Worm (Caenorhabditis elegans) whole organism, L4 larva: ENCODE results near the gene abu-7.
A peak's percentile ranks its signal among the peaks of the same experiment; 100 is the strongest.

Source experiments
- F10B5.3 ChIP-seq: sonication (generic microtip); optimal IDR thresholded peaks from 2 replicates; lab custom pipeline; 2016; ENCODE audit warnings: mild to moderate bottlenecking, missing genetic modification characterization, missing compliant biosample characterization
- F37D6.2 ChIP-seq: sonication (generic microtip); optimal IDR thresholded peaks from 2 replicates; lab custom pipeline; 2016; ENCODE audit warnings: mild to moderate bottlenecking, missing genetic modification characterization, missing compliant biosample characterization
- F44E2.7 ChIP-seq: fragments of 200-800 bp; sonication (Bioruptor generic); IDR thresholded peaks from 2 replicates; pipeline ENCODE4 v2.1.2; 2022; ENCODE audit warnings: missing genetic modification characterization, missing compliant biosample characterization
- R02D3.7 ChIP-seq: fragments of 150-350 bp; sonication (generic microtip); optimal IDR thresholded peaks from 3 replicates; lab custom pipeline; 2014; ENCODE audit warnings: missing biosample characterization, missing genetic modification characterization
- Y48G9A.11 ChIP-seq: fragments of 200-800 bp; sonication (Bioruptor generic); IDR thresholded peaks from 2 replicates; pipeline ENCODE4 v1.3.6; 2022; ENCODE audit warnings: missing genetic modification reagents, missing genetic modification characterization, missing compliant biosample characterization
- Y75B8A.6 ChIP-seq: fragments of 200-800 bp; sonication (Bioruptor generic); IDR thresholded peaks from 2 replicates; pipeline ENCODE4 v1.3.6; 2022; ENCODE audit warnings: missing genetic modification reagents, missing genetic modification characterization, missing compliant biosample characterization
- arid-1 ChIP-seq: fragments of 200-800 bp; sonication (Bioruptor generic); conservative IDR thresholded peaks from 2 replicates; pipeline ENCODE4 v1.3.6; 2022; ENCODE audit warnings: missing genetic modification reagents, missing genetic modification characterization, missing compliant biosample characterization
- attf-4 ChIP-seq: sonication (generic microtip); optimal IDR thresholded peaks from 3 replicates; lab custom pipeline; 2017; ENCODE audit warnings: missing biosample characterization, missing genetic modification characterization
- ceh-20 ChIP-seq: fragments of 200-800 bp; sonication (Bioruptor generic); IDR thresholded peaks from 2 replicates; pipeline ENCODE4 v1.3.6; 2022; ENCODE audit warnings: missing genetic modification reagents, missing genetic modification characterization, missing compliant biosample characterization
- ceh-28 ChIP-seq: fragments of 150-350 bp; optimal IDR thresholded peaks from 2 replicates; lab custom pipeline; 2014; ENCODE audit warnings: missing biosample characterization, missing genetic modification reagents, missing genetic modification characterization
- ceh-62 ChIP-seq: sonication (generic microtip); optimal IDR thresholded peaks from 2 replicates; lab custom pipeline; 2017; ENCODE audit warnings: missing biosample characterization, missing genetic modification characterization
- cey-2 ChIP-seq: sonication (generic microtip); optimal IDR thresholded peaks from 3 replicates; lab custom pipeline; 2017; ENCODE audit warnings: missing genetic modification characterization, mild to moderate bottlenecking, missing compliant biosample characterization, antibody characterized with exemption, borderline replicate concordance; ENCODE audit not compliant: insufficient read depth
- daf-12 ChIP-seq: fragments of 150-350 bp; optimal IDR thresholded peaks from 2 replicates; lab custom pipeline; 2014; ENCODE audit warnings: missing biosample characterization, missing genetic modification reagents, missing genetic modification characterization
- daf-19 ChIP-seq: fragments of 200-800 bp; sonication (Bioruptor generic); conservative IDR thresholded peaks from 2 replicates; pipeline ENCODE4 v1.3.6; 2022; ENCODE audit warnings: missing genetic modification characterization, missing compliant biosample characterization
- daf-8 ChIP-seq: fragments of 200-800 bp; sonication (Bioruptor generic); IDR thresholded peaks from 2 replicates; pipeline ENCODE4 v1.3.6; 2022; ENCODE audit warnings: missing genetic modification characterization, missing compliant biosample characterization
- dmd-8 ChIP-seq: fragments of 200-800 bp; sonication (Bioruptor generic); IDR thresholded peaks from 2 replicates; pipeline ENCODE4 v1.3.6; 2022; ENCODE audit warnings: missing genetic modification characterization, missing compliant biosample characterization
- dmd-9 ChIP-seq: fragments of 200-800 bp; sonication (Bioruptor generic); IDR thresholded peaks from 2 replicates; pipeline ENCODE4 v1.3.6; 2022; ENCODE audit warnings: missing genetic modification reagents, missing genetic modification characterization, missing compliant biosample characterization
- egl-27 ChIP-seq: sonication (generic microtip); optimal IDR thresholded peaks from 3 replicates; lab custom pipeline; 2017; ENCODE audit warnings: missing biosample characterization, missing genetic modification reagents, missing genetic modification characterization
- egl-43 ChIP-seq: fragments of 200-800 bp; sonication (Bioruptor generic); IDR thresholded peaks from 2 replicates; pipeline ENCODE4 v1.3.6; 2022; ENCODE audit warnings: missing genetic modification reagents, missing genetic modification characterization, missing compliant biosample characterization
- fos-1 ChIP-seq: fragments of 150-350 bp; optimal IDR thresholded peaks from 2 replicates; lab custom pipeline; 2014; ENCODE audit warnings: missing biosample characterization, missing genetic modification characterization
- hif-1 ChIP-seq, 2 experiments: sonication (generic microtip); optimal IDR thresholded peaks; 2 replicates each; lab custom pipeline; 2016 to 2017; ENCODE audit warnings: missing compliant biosample characterization in 2 of 2, missing genetic modification characterization in 2 of 2, missing genetic modification reagents in 2 of 2, missing genotype in 2 of 2, mild to moderate bottlenecking in 1 of 2
- jun-1 ChIP-seq: fragments of 150-350 bp; optimal IDR thresholded peaks from 2 replicates; lab custom pipeline; 2014; ENCODE audit warnings: missing biosample characterization, missing genetic modification reagents, missing genetic modification characterization
- lim-7 ChIP-seq: fragments of 200-800 bp; sonication (Bioruptor generic); IDR thresholded peaks from 2 replicates; pipeline ENCODE4 v1.3.6; 2022; ENCODE audit warnings: missing genetic modification characterization, missing compliant biosample characterization
- lin-1 ChIP-seq: fragments of 200-800 bp; sonication (Bioruptor generic); IDR thresholded peaks from 2 replicates; pipeline ENCODE4 v1.3.6; 2022; ENCODE audit warnings: missing genetic modification reagents, missing genetic modification characterization, missing compliant biosample characterization
- lin-29 ChIP-seq: fragments of 200-800 bp; sonication (Bioruptor generic); IDR thresholded peaks from 2 replicates; pipeline ENCODE4 v1.3.6; 2022; ENCODE audit warnings: missing genetic modification reagents, missing genetic modification characterization, missing compliant biosample characterization
- lin-38 ChIP-seq: fragments of 200-800 bp; sonication (Bioruptor generic); IDR thresholded peaks from 2 replicates; pipeline ENCODE4 v1.3.6; 2022; ENCODE audit warnings: missing genetic modification reagents, missing genetic modification characterization, missing compliant biosample characterization
- lir-3 ChIP-seq: sonication (generic microtip); optimal IDR thresholded peaks from 2 replicates; lab custom pipeline; 2016; ENCODE audit warnings: mild to moderate bottlenecking, missing genetic modification characterization, missing compliant biosample characterization
- madf-9 ChIP-seq: fragments of 200-800 bp; sonication (Bioruptor generic); conservative IDR thresholded peaks from 2 replicates; pipeline ENCODE4 v1.3.6; 2022; ENCODE audit warnings: missing genetic modification reagents, missing genetic modification characterization, missing compliant biosample characterization
- nhr-25 ChIP-seq: sonication (generic microtip); optimal IDR thresholded peaks from 2 replicates; lab custom pipeline; 2017; ENCODE audit warnings: missing genetic modification characterization, mild to moderate bottlenecking, missing compliant biosample characterization, antibody characterized with exemption, moderate library complexity, borderline replicate concordance; ENCODE audit not compliant: insufficient read depth
- nhr-76 ChIP-seq: fragments of 150-350 bp; optimal IDR thresholded peaks from 2 replicates; lab custom pipeline; 2014; ENCODE audit warnings: missing biosample characterization, missing genetic modification characterization
- saeg-2 ChIP-seq: fragments of 200-800 bp; sonication (Bioruptor generic); IDR thresholded peaks from 2 replicates; pipeline ENCODE4 v1.3.6; 2022; ENCODE audit warnings: missing genetic modification reagents, missing genetic modification characterization, missing compliant biosample characterization
- sdz-12 ChIP-seq: fragments of 200-800 bp; sonication (Bioruptor generic); optimal IDR thresholded peaks from 2 replicates; lab custom pipeline; 2018; ENCODE audit warnings: mild to moderate bottlenecking, missing genetic modification characterization, missing compliant biosample characterization
- snpc-1.2 ChIP-seq: fragments of 200-800 bp; sonication (Bioruptor generic); IDR thresholded peaks from 2 replicates; pipeline ENCODE4 v1.3.6; 2022; ENCODE audit warnings: missing genetic modification reagents, missing genetic modification characterization, missing compliant biosample characterization
- snpc-4 ChIP-seq: fragments of 150-350 bp; optimal IDR thresholded peaks from 2 replicates; lab custom pipeline; 2014; ENCODE audit warnings: missing biosample characterization, missing genetic modification characterization
- tra-1 ChIP-seq: fragments of 200-800 bp; sonication (Bioruptor generic); IDR thresholded peaks from 2 replicates; pipeline ENCODE4 v1.3.6; 2022; ENCODE audit warnings: missing genetic modification reagents, missing genetic modification characterization, missing compliant biosample characterization
- unc-62 ChIP-seq, 3 experiments: fragments of 150-350 bp in 1 of 3; sonication (generic microtip); optimal IDR thresholded peaks in 2 of 3; peaks in 1 of 3; 1 replicate in 1 of 3; 2 replicates in 2 of 3; lab custom pipeline; 2014 to 2017; ENCODE audit warnings: missing biosample characterization in 3 of 3, missing genetic modification characterization in 3 of 3, missing genetic modification reagents in 3 of 3, missing genotype in 1 of 3
- zfp-3 ChIP-seq: fragments of 200-800 bp; sonication (Bioruptor generic); conservative IDR thresholded peaks from 2 replicates; pipeline ENCODE4 v1.3.6; 2022; ENCODE audit warnings: missing genetic modification reagents, missing genetic modification characterization, missing compliant biosample characterization
- zip-11 ChIP-seq: fragments of 200-800 bp; sonication (Bioruptor generic); IDR thresholded peaks from 2 replicates; pipeline ENCODE4 v1.3.6; 2022; ENCODE audit warnings: missing genetic modification characterization, missing compliant biosample characterization
- zip-2 ChIP-seq: fragments of 150-350 bp; optimal IDR thresholded peaks from 2 replicates; lab custom pipeline; 2014; ENCODE audit warnings: missing biosample characterization, missing genetic modification characterization

abu-7 gene

ce11 chrV:5157660-5158059 is 6.9 kb downstream of the abu-7 start, which contains the start of gene srx-39:
Gene srx-39, minus strand, starts transcription at chrV:5157760.
- TF ChIP-seq cey-2 (tag; lab: Kevin White, UChicago) (no peak), dmd-9 (GFP tag; lab: Robert Waterston, UW) (no peak), R02D3.7 (tag; lab: Kevin White, UChicago) (no peak), snpc-1.2 (GFP tag; lab: Robert Waterston, UW) (no peak), lin-29 (GFP tag; lab: Robert Waterston, UW) (no peak), ceh-20 (GFP tag; lab: Robert Waterston, UW) (no peak), ceh-62 (tag; lab: Kevin White, UChicago) (no peak), lin-1 (GFP tag; lab: Robert Waterston, UW) (no peak), nhr-76 (tag; lab: Kevin White, UChicago) (no peak), jun-1 (no peak), lir-3 (tag; lab: Kevin White, UChicago) (no peak), attf-4 (tag; lab: Kevin White, UChicago) (no peak), lin-38 (GFP tag; lab: Robert Waterston, UW) (no peak)

- TF ChIP-seq snpc-4 (tag; lab: Kevin White, UChicago) (no peak), daf-12 (tag; lab: Kevin White, UChicago) (no peak), F37D6.2 (tag; lab: Kevin White, UChicago) (no peak), dmd-9 (GFP tag; lab: Robert Waterston, UW) (no peak), ceh-28 (tag; lab: Kevin White, UChicago) (no peak), tra-1 (no peak), sdz-12 (GFP tag; lab: Kevin White, UChicago) (no peak), zip-11 (GFP tag; lab: Robert Waterston, UW) (no peak), daf-8 (GFP tag; lab: Robert Waterston, UW) (no peak), lim-7 (GFP tag; lab: Robert Waterston, UW) (no peak)
These were observed 9.1 kb downstream of the abu-7 start, which contains the start of gene srx-38 for ce11 chrV:5155516-5155915. Gene srx-38, minus strand, starts transcription at chrV:5155616.

ce11 chrV:5150880-5151279 is 13.7 kb downstream of the abu-7 start, which contains the start of gene srh-130:
Gene srh-130, plus strand, starts transcription at chrV:5151180.
- TF ChIP-seq unc-62 (GFP tag; optimal IDR thresholded peaks at IDR 0.05 in 1 of 2; lab: Kevin White, UChicago): peak in 1 of 2 experiments; percentile 0
- no peak for TF ChIP-seq unc-62 (tag; optimal IDR thresholded peaks at IDR 0.05; lab: Kevin White, UChicago)
- TF ChIP-seq cey-2 (tag; lab: Kevin White, UChicago): no peak
- TF ChIP-seq zfp-3 (GFP tag; lab: Robert Waterston, UW): no peak

ce11 chrV:5146394-5146793 is 18.2 kb downstream of the abu-7 start, which contains the start of gene F14F9.6:
Gene F14F9.6, minus strand, starts transcription at chrV:5146494.
- TF ChIP-seq egl-43 (GFP tag; lab: Robert Waterston, UW) (no peak), hif-1 (tag; optimal IDR thresholded peaks at IDR 0.05; lab: Kevin White, UChicago) (no peak), daf-19 (GFP tag; lab: Robert Waterston, UW) (no peak), attf-4 (tag; lab: Kevin White, UChicago) (no peak), ceh-28 (tag; lab: Kevin White, UChicago) (no peak), Y48G9A.11 (GFP tag; lab: Robert Waterston, UW) (no peak), lir-3 (tag; lab: Kevin White, UChicago) (no peak), nhr-25 (tag; lab: Kevin White, UChicago) (no peak), zip-2 (tag; lab: Kevin White, UChicago) (no peak), snpc-1.2 (GFP tag; lab: Robert Waterston, UW) (no peak), dmd-9 (GFP tag; lab: Robert Waterston, UW) (no peak)

- no peak for TF ChIP-seq arid-1 (GFP tag; lab: Robert Waterston, UW)
- no peak for TF ChIP-seq lin-29 (GFP tag; lab: Robert Waterston, UW)
- no peak for TF ChIP-seq dmd-8 (GFP tag; lab: Robert Waterston, UW)
- TF ChIP-seq ceh-28 (tag; lab: Kevin White, UChicago): no peak
- TF ChIP-seq saeg-2 (GFP tag; lab: Robert Waterston, UW): no peak
- TF ChIP-seq ceh-62 (tag; lab: Kevin White, UChicago): no peak
- TF ChIP-seq madf-9: no peak
- TF ChIP-seq F10B5.3 (tag; lab: Kevin White, UChicago): no peak
- TF ChIP-seq fos-1 (tag; lab: Kevin White, UChicago): no peak
- TF ChIP-seq Y75B8A.6 (GFP tag; lab: Robert Waterston, UW): no peak
- TF ChIP-seq F44E2.7 (GFP tag; lab: Robert Waterston, UW): no peak
- no peak for TF ChIP-seq egl-27 (tag; lab: Kevin White, UChicago)
These were observed 20.0 kb downstream of the abu-7 start, which contains the start of gene F14F9.2 for ce11 chrV:5144541-5144940. Gene F14F9.2, plus strand, starts transcription at chrV:5144841.
